Fruit fly (Drosophila melanogaster) whole organism, pupa: ENCODE measurements around the gene CG42445.

Experiments
- CG13204 ChIP-seq: fragments of 200-800 bp; sonication (Bioruptor generic); optimal IDR thresholded peaks from 2 replicates; lab custom pipeline; 2018; ENCODE audit warnings: missing biosample characterization, mild to moderate bottlenecking, missing genetic modification characterization, moderate library complexity
- CG14655 ChIP-seq: fragments of 200-800 bp; sonication (Bioruptor generic); optimal IDR thresholded peaks from 3 replicates; lab custom pipeline; 2017; ENCODE audit warnings: mild to moderate bottlenecking, missing biosample characterization, missing genetic modification reagents, missing genetic modification characterization
- CG15710 ChIP-seq: fragments of 200-800 bp; sonication (Bioruptor generic); optimal IDR thresholded peaks from 2 replicates; lab custom pipeline; 2018; ENCODE audit warnings: missing biosample characterization, mild to moderate bottlenecking, missing genetic modification characterization, moderate library complexity
- CG4496 ChIP-seq: fragments of 200-800 bp; sonication (Bioruptor generic); IDR thresholded peaks from 3 replicates; pipeline ENCODE4 v1.3.6; 2022; ENCODE audit warnings: missing biosample characterization, missing genetic modification characterization
- CG8159 ChIP-seq: fragments of 200-800 bp; sonication (Bioruptor generic); optimal IDR thresholded peaks from 3 replicates; lab custom pipeline; 2018; ENCODE audit warnings: missing biosample characterization, mild to moderate bottlenecking, missing genetic modification characterization, moderate library complexity
- CG8301 ChIP-seq: fragments of 200-800 bp; sonication (Bioruptor generic); optimal IDR thresholded peaks from 2 replicates; lab custom pipeline; 2018; ENCODE audit warnings: missing biosample characterization, mild to moderate bottlenecking, missing genetic modification characterization
- D1 ChIP-seq: fragments of 200-800 bp; sonication (Bioruptor generic); optimal IDR thresholded peaks from 2 replicates; lab custom pipeline; 2018; ENCODE audit warnings: missing biosample characterization, mild to moderate bottlenecking, missing genetic modification characterization, moderate library complexity
- EcR ChIP-seq: fragments of 200-800 bp; sonication (Bioruptor generic); optimal IDR thresholded peaks from 3 replicates; lab custom pipeline; 2019; ENCODE audit warnings: missing biosample characterization, missing genetic modification characterization, mild to moderate bottlenecking, moderate library complexity, missing genetic modification reagents
- Ets98B ChIP-seq: fragments of 200-800 bp; sonication (Bioruptor generic); IDR thresholded peaks from 2 replicates; pipeline ENCODE4 v1.3.6; 2022; ENCODE audit warnings: missing biosample characterization, missing genetic modification characterization
- Snoo ChIP-seq: fragments of 200-800 bp; sonication (Bioruptor generic); optimal IDR thresholded peaks from 3 replicates; lab custom pipeline; 2017; ENCODE audit warnings: missing biosample characterization, mild to moderate bottlenecking, missing genetic modification characterization, inconsistent platforms
- rn ChIP-seq: fragments of 200-800 bp; sonication (Bioruptor generic); IDR thresholded peaks from 2 replicates; pipeline ENCODE4 v1.3.6; 2022; ENCODE audit warnings: missing biosample characterization, missing genetic modification characterization

Gene CG42445

DNA sequence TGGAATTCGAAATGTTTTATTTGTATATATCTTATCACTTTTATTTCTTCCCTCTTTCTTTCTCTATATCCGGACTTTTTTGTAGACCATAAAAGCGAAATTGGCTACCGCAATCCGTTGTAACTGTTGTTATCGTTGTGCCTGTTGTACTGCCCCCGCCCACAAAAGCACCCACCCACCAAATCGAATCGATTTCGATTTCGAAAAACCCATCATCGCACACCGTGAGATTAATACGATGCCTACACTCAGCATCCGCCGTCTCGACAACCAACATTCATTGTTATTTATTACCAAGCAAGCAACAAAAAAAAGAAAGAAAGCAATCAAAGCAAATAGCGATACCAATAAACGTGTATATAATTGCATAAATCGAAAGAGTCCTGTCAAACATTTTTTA, 50.5 kb downstream of the CG42445 start:
- TF ChIP-seq CG8301 (tag; lab: Kevin White, UChicago) (no peak), CG13204 (GFP tag; lab: Kevin White, UChicago) (no peak), CG8159 (no peak), CG14655 (GFP tag; lab: Kevin White, UChicago) (no peak), CG15710 (tag; lab: Kevin White, UChicago) (no peak), CG4496 (GFP tag; lab: Robert Waterston, UW) (no peak), rn (no peak), Ets98B (GFP tag; lab: Robert Waterston, UW) (no peak), EcR (GFP tag; lab: Kevin White, UChicago) (no peak), D1 (tag; lab: Kevin White, UChicago) (no peak), Snoo (tag; lab: Kevin White, UChicago) (no peak)
